Fruit fly (Drosophila melanogaster): ENCODE data around the gene CG33965.

Gene CG33965

dm6 chr3L:1280890-1281622 lies 48.4 kb downstream of the CG33965 start:
- TF ChIP-seq CG8478 (optimal IDR thresholded peaks at IDR 0.05): no peak
- TF ChIP-seq usp (GFP tag; optimal IDR thresholded peaks at IDR 0.05): no peak
- TF ChIP-seq pan (optimal IDR thresholded peaks at IDR 0.05): no peak
- no peak for TF ChIP-seq Dll (optimal IDR thresholded peaks at IDR 0.05)
- TF ChIP-seq EcR (GFP tag; optimal IDR thresholded peaks at IDR 0.05): no peak
- no peak for TF ChIP-seq psq (optimal IDR thresholded peaks at IDR 0.05)
